Fruit fly (Drosophila melanogaster) whole organism, embryonic: Measurements from ENCODE around the gene Mst36Fb.
A peak's percentile ranks its signal among the peaks of the same experiment; 100 is the strongest.

Source experiments
- Atf6 ChIP-seq: fragments of 200-800 bp; sonication (Bioruptor generic); IDR thresholded peaks from 2 replicates; pipeline ENCODE4 v1.3.6; 2022; ENCODE audit warnings: missing biosample characterization, missing genetic modification characterization
- CG10431 ChIP-seq: fragments of 200-800 bp; sonication (Bioruptor generic); optimal IDR thresholded peaks from 3 replicates; lab custom pipeline; 2018; ENCODE audit warnings: missing biosample characterization, mild to moderate bottlenecking, missing genetic modification characterization
- CG10462 ChIP-seq: fragments of 200-800 bp; sonication (Bioruptor generic); optimal IDR thresholded peaks from 2 replicates; lab custom pipeline; 2016; ENCODE audit warnings: missing biosample characterization, missing genetic modification characterization
- CG11247 ChIP-seq: fragments of 200-800 bp; sonication (Bioruptor generic); IDR thresholded peaks from 2 replicates; pipeline ENCODE4 v1.3.6; 2022; ENCODE audit warnings: missing biosample characterization, missing genetic modification characterization
- CG12769 ChIP-seq: fragments of 200-800 bp; sonication (Bioruptor generic); optimal IDR thresholded peaks from 2 replicates; lab custom pipeline; 2019; ENCODE audit warnings: missing biosample characterization, mild to moderate bottlenecking, missing genetic modification characterization, moderate library complexity
- CG14710 ChIP-seq: fragments of 200-800 bp; sonication (Bioruptor generic); optimal IDR thresholded peaks from 3 replicates; lab custom pipeline; 2019; ENCODE audit warnings: missing biosample characterization, mild to moderate bottlenecking, missing genetic modification characterization, moderate library complexity
- CG15011 ChIP-seq: fragments of 200-800 bp; sonication (Bioruptor generic); optimal IDR thresholded peaks from 3 replicates; lab custom pipeline; 2018; ENCODE audit warnings: missing biosample characterization, mild to moderate bottlenecking, missing genetic modification characterization
- CG15514 ChIP-seq: fragments of 200-800 bp; sonication (Bioruptor generic); optimal IDR thresholded peaks from 3 replicates; lab custom pipeline; 2017; ENCODE audit warnings: missing biosample characterization, missing genetic modification characterization, mild to moderate bottlenecking, moderate library complexity, missing genetic modification reagents
- CG16813 ChIP-seq: fragments of 200-800 bp; sonication (Bioruptor generic); IDR thresholded peaks from 3 replicates; pipeline ENCODE4 v1.3.6; 2022; ENCODE audit warnings: missing biosample characterization, missing genetic modification characterization; ENCODE audit not compliant: partially characterized antibody
- CG17612 ChIP-seq: fragments of 200-800 bp; sonication (Bioruptor generic); IDR thresholded peaks from 2 replicates; pipeline ENCODE4 v1.3.6; 2022; ENCODE audit warnings: missing biosample characterization, missing genetic modification characterization
- CG1792 ChIP-seq: fragments of 200-800 bp; sonication (Bioruptor generic); optimal IDR thresholded peaks from 2 replicates; lab custom pipeline; 2016; ENCODE audit warnings: missing biosample characterization, missing genetic modification characterization
- CG2678 ChIP-seq: fragments of 200-800 bp; sonication (Bioruptor generic); optimal IDR thresholded peaks from 3 replicates; lab custom pipeline; 2019; ENCODE audit warnings: missing biosample characterization, mild to moderate bottlenecking, missing genetic modification characterization, moderate library complexity
- CG2712 ChIP-seq: fragments of 200-800 bp; optimal IDR thresholded peaks from 3 replicates; lab custom pipeline; 2019; ENCODE audit warnings: missing biosample characterization, mild to moderate bottlenecking, missing genetic modification characterization, moderate library complexity
- CG30403 ChIP-seq: fragments of 200-800 bp; sonication (Bioruptor generic); optimal IDR thresholded peaks from 3 replicates; lab custom pipeline; 2016; ENCODE audit warnings: missing biosample characterization, missing genetic modification characterization
- CG31224 ChIP-seq: fragments of 200-800 bp; sonication (Bioruptor generic); IDR thresholded peaks from 2 replicates; pipeline ENCODE4 v1.3.6; 2022; ENCODE audit warnings: missing biosample characterization, missing genetic modification characterization
- CG32767 ChIP-seq: fragments of 200-800 bp; sonication (Bioruptor generic); IDR thresholded peaks from 2 replicates; pipeline ENCODE4 v1.3.6; 2022; ENCODE audit warnings: missing biosample characterization, missing genetic modification characterization
- CG33557 ChIP-seq: fragments of 200-800 bp; sonication (Bioruptor generic); optimal IDR thresholded peaks from 2 replicates; lab custom pipeline; 2019; ENCODE audit warnings: missing biosample characterization, mild to moderate bottlenecking, missing genetic modification characterization, moderate library complexity
- CG4360 ChIP-seq: fragments of 200-800 bp; sonication (Bioruptor generic); IDR thresholded peaks from 2 replicates; pipeline ENCODE4 v1.3.6; 2022; ENCODE audit warnings: missing biosample characterization, missing genetic modification characterization
- CG7271 ChIP-seq: fragments of 200-800 bp; sonication (Bioruptor generic); optimal IDR thresholded peaks from 2 replicates; lab custom pipeline; 2018; ENCODE audit warnings: missing biosample characterization, mild to moderate bottlenecking, missing genetic modification characterization, moderate library complexity
- CG7372 ChIP-seq: fragments of 200-800 bp; sonication (Bioruptor generic); IDR thresholded peaks from 2 replicates; pipeline ENCODE4 v1.3.6; 2022; ENCODE audit warnings: missing biosample characterization, missing genetic modification characterization
- CG9215 ChIP-seq: fragments of 200-800 bp; sonication (Bioruptor generic); IDR thresholded peaks from 2 replicates; pipeline ENCODE4 v1.3.6; 2022; ENCODE audit warnings: missing biosample characterization, missing genetic modification characterization
- CTCF ChIP-seq: fragments of 200-800 bp; sonication (Bioruptor generic); optimal IDR thresholded peaks from 2 replicates; lab custom pipeline; 2017; ENCODE audit warnings: missing biosample characterization, mild to moderate bottlenecking, missing genetic modification characterization, moderate library complexity
- Dfd ChIP-seq, 2 experiments: fragments of >200 bp; optimal IDR thresholded peaks; 2 replicates each; lab custom pipeline; 2017; ENCODE audit warnings: missing biosample characterization in 2 of 2, missing genetic modification characterization in 2 of 2
- Dref ChIP-seq: fragments of 200-800 bp; sonication (Bioruptor generic); IDR thresholded peaks from 2 replicates; pipeline ENCODE4 v1.3.6; 2022; ENCODE audit warnings: missing biosample characterization, missing genetic modification characterization
- Drgx ChIP-seq: fragments of 200-800 bp; sonication (Bioruptor generic); IDR thresholded peaks from 2 replicates; pipeline ENCODE4 v1.3.6; 2022; ENCODE audit warnings: missing biosample characterization, missing genetic modification characterization
- ERR ChIP-seq: fragments of 200-800 bp; sonication (Bioruptor generic); optimal IDR thresholded peaks from 2 replicates; lab custom pipeline; 2016; ENCODE audit warnings: missing biosample characterization, missing genetic modification characterization
- HLH4C ChIP-seq: fragments of 200-800 bp; sonication (Bioruptor generic); IDR thresholded peaks from 3 replicates; pipeline ENCODE4 v1.3.6; 2022; ENCODE audit warnings: missing biosample characterization, missing genetic modification characterization; ENCODE audit not compliant: partially characterized antibody
- Hr78 ChIP-seq, 2 experiments: fragments of 200-800 bp in 1 of 2; fragments of >200 bp in 1 of 2; sonication (Bioruptor generic) in 1 of 2; optimal IDR thresholded peaks; 2 replicates each; lab custom pipeline; 2017 to 2019; ENCODE audit warnings: missing biosample characterization in 2 of 2, missing genetic modification characterization in 2 of 2, mild to moderate bottlenecking in 1 of 2, moderate library complexity in 1 of 2
- Lim3 ChIP-seq: fragments of 200-800 bp; sonication (Bioruptor generic); IDR thresholded peaks from 2 replicates; pipeline ENCODE4 v1.3.6; 2022; ENCODE audit warnings: missing biosample characterization, missing genetic modification characterization
- MTF-1 ChIP-seq: fragments of 200-800 bp; sonication (Bioruptor generic); optimal IDR thresholded peaks from 2 replicates; lab custom pipeline; 2018; ENCODE audit warnings: missing biosample characterization, mild to moderate bottlenecking, missing genetic modification characterization, borderline replicate concordance
- Med ChIP-seq: fragments of 200-800 bp; sonication (Bioruptor generic); peaks from one replicate; lab custom pipeline; 2016; ENCODE audit warnings: missing biosample characterization, missing genetic modification characterization, mild to moderate bottlenecking, inconsistent platforms, moderate library complexity
- Neu2 ChIP-seq: fragments of 200-800 bp; sonication (Bioruptor generic); optimal IDR thresholded peaks from 3 replicates; lab custom pipeline; 2016; ENCODE audit warnings: missing biosample characterization, missing genetic modification characterization, borderline replicate concordance
- Oaz ChIP-seq: fragments of 200-800 bp; sonication (Bioruptor generic); IDR thresholded peaks from 2 replicates; pipeline ENCODE4 v1.3.6; 2022; ENCODE audit warnings: missing biosample characterization, missing genetic modification characterization
- Oli ChIP-seq: fragments of 200-800 bp; sonication (Bioruptor generic); optimal IDR thresholded peaks from 2 replicates; lab custom pipeline; 2018; ENCODE audit warnings: missing biosample characterization, mild to moderate bottlenecking, missing genetic modification characterization, moderate library complexity
- Ravus ChIP-seq: fragments of 200-800 bp; sonication (Bioruptor generic); IDR thresholded peaks from 2 replicates; pipeline ENCODE4 v1.3.6; 2022; ENCODE audit warnings: missing biosample characterization, missing genetic modification characterization
- ase ChIP-seq: fragments of 200-800 bp; sonication (Bioruptor generic); IDR thresholded peaks from 3 replicates; pipeline ENCODE4 v1.3.6; 2022; ENCODE audit warnings: missing biosample characterization, missing genetic modification characterization
- cato ChIP-seq: fragments of 200-800 bp; sonication (Bioruptor generic); optimal IDR thresholded peaks from 2 replicates; lab custom pipeline; 2016; ENCODE audit warnings: missing biosample characterization, missing genetic modification characterization, borderline replicate concordance
- chn ChIP-seq: fragments of 200-800 bp; sonication (Bioruptor generic); optimal IDR thresholded peaks from 2 replicates; lab custom pipeline; 2016; ENCODE audit warnings: missing biosample characterization, missing genetic modification characterization
- crp ChIP-seq, 2 experiments: fragments of 200-800 bp; sonication (Bioruptor generic); optimal IDR thresholded peaks; 2 replicates in 1 of 2; 3 replicates in 1 of 2; lab custom pipeline; 2017; ENCODE audit warnings: missing biosample characterization in 2 of 2, missing genetic modification characterization in 2 of 2, mild to moderate bottlenecking in 1 of 2, moderate library complexity in 1 of 2
- dan ChIP-seq: fragments of 200-800 bp; sonication (Bioruptor generic); IDR thresholded peaks from 2 replicates; pipeline ENCODE4 v1.3.6; 2022; ENCODE audit warnings: missing biosample characterization, missing genetic modification characterization
- eve ChIP-seq, 2 experiments: fragments of >200 bp; optimal IDR thresholded peaks; 2 replicates each; lab custom pipeline; 2017; ENCODE audit warnings: missing biosample characterization in 2 of 2, missing genetic modification characterization in 2 of 2
- ewg ChIP-seq: fragments of 200-800 bp; sonication (Bioruptor generic); optimal IDR thresholded peaks from 3 replicates; lab custom pipeline; 2017; ENCODE audit warnings: mild to moderate bottlenecking, missing biosample characterization, missing genetic modification reagents, missing genetic modification characterization
- gcm ChIP-seq: fragments of 200-800 bp; sonication (Bioruptor generic); optimal IDR thresholded peaks from 2 replicates; lab custom pipeline; 2019; ENCODE audit warnings: missing biosample characterization, mild to moderate bottlenecking, missing genetic modification characterization, moderate library complexity
- jigr1 ChIP-seq: fragments of 200-800 bp; sonication (Bioruptor generic); IDR thresholded peaks from 3 replicates; pipeline ENCODE4 v1.3.6; 2022; ENCODE audit warnings: missing biosample characterization, missing genetic modification characterization
- lbe ChIP-seq: fragments of 200-800 bp; sonication (Bioruptor generic); optimal IDR thresholded peaks from 2 replicates; lab custom pipeline; 2016; ENCODE audit warnings: missing biosample characterization, mild to moderate bottlenecking, missing genetic modification characterization
- lilli ChIP-seq: fragments of 200-800 bp; sonication (Bioruptor generic); optimal IDR thresholded peaks from 3 replicates; lab custom pipeline; 2016; ENCODE audit warnings: missing biosample characterization, missing genetic modification characterization
- luna ChIP-seq: fragments of 200-800 bp; sonication (Bioruptor generic); optimal IDR thresholded peaks from 2 replicates; lab custom pipeline; 2016; ENCODE audit warnings: missing biosample characterization, missing genetic modification characterization
- nerfin-1 ChIP-seq: fragments of 200-800 bp; sonication (Bioruptor generic); optimal IDR thresholded peaks from 3 replicates; lab custom pipeline; 2019; ENCODE audit warnings: missing biosample characterization, mild to moderate bottlenecking, missing genetic modification characterization, moderate library complexity
- pho ChIP-seq: fragments of 200-800 bp; sonication (Bioruptor generic); optimal IDR thresholded peaks from 2 replicates; lab custom pipeline; 2016; ENCODE audit warnings: missing biosample characterization, missing genetic modification characterization
- slp2 ChIP-seq: fragments of 200-800 bp; sonication (Bioruptor generic); optimal IDR thresholded peaks from 2 replicates; lab custom pipeline; 2016; ENCODE audit warnings: missing biosample characterization, missing genetic modification characterization
- yki ChIP-seq: fragments of >200 bp; optimal IDR thresholded peaks from 3 replicates; lab custom pipeline; 2018

Mst36Fb gene

DNA sequence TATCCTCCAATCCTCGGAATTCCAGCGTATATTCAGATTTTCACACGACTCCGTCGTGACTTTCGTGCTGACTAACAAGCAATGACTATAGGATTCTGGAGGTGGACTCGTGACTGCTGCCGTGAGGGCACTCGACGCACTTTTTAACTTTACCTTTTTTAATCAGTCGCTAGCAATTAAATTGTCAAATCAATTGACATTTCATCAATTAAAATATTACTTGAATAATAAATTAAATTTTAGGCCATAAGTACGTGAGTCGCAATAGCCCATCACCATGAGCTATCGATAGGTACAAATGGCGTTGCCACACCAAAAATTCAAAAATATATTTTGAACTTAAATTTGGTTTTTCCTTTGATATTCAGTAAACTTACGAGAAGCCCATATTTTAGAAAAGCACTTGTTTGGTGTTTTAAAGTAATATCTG lies 30.7 kb upstream of the Mst36Fb start, which contains the start of gene Jwa (continued):
- TF ChIP-seq CG15011 (GFP tag; lab: Kevin White, UChicago) (no peak), chn (GFP tag; lab: Kevin White, UChicago) (peak; percentile 95), crp (GFP tag; optimal IDR thresholded peaks at IDR 0.05; lab: Kevin White, UChicago) (peak in 1 of 2 experiments; percentile 52), Neu2 (peak; percentile 61), MTF-1 (no peak), CG15514 (peak; percentile 78), Drgx (GFP tag; lab: Robert Waterston, UW) (peak; percentile 74), Ravus (GFP tag; lab: Robert Waterston, UW) (peak; percentile 53), ewg (GFP tag; lab: Kevin White, UChicago) (peak; percentile 84), CG30403 (GFP tag; lab: Kevin White, UChicago) (peak; percentile 97), CG7271 (peak; percentile 63), CG17612 (GFP tag; lab: Robert Waterston, UW) (peak; percentile 83), yki (lab: Kevin White, UChicago) (no peak), CG11247 (GFP tag; lab: Robert Waterston, UW) (peak; percentile 87), pho (peak; percentile 93), CG2712 (tag; lab: Kevin White, UChicago) (peak; percentile 88), slp2 (GFP tag; lab: Kevin White, UChicago) (peak; percentile 92), Med (GFP tag; lab: Kevin White, UChicago) (peak; percentile 98), Hr78 (GFP tag; optimal IDR thresholded peaks at IDR 0.05; lab: Kevin White, UChicago) (no peak), dan (GFP tag; lab: Robert Waterston, UW) (peak; percentile 74), jigr1 (GFP tag; lab: Robert Waterston, UW) (peak; percentile 88), luna (GFP tag; lab: Kevin White, UChicago) (no peak), Dfd (GFP tag; optimal IDR thresholded peaks at IDR 0.05; lab: Kevin White, UChicago) (no peak), Oaz (GFP tag; lab: Robert Waterston, UW) (peak; percentile 81), CG10462 (GFP tag; lab: Kevin White, UChicago) (peak; percentile 77), CG32767 (GFP tag; lab: Robert Waterston, UW) (peak; percentile 85), CTCF (GFP tag; lab: Kevin White, UChicago) (no peak), HLH4C (GFP tag; lab: Robert Waterston, UW) (peak; percentile 98), CG2678 (tag; lab: Kevin White, UChicago) (peak; percentile 85), cato (GFP tag; lab: Kevin White, UChicago) (peak; percentile 93), Lim3 (GFP tag; lab: Robert Waterston, UW) (peak; percentile 65), CG10431 (GFP tag; lab: Kevin White, UChicago) (peak; percentile 52), CG1792 (GFP tag; lab: Kevin White, UChicago) (peak; percentile 57), Dref (GFP tag; lab: Robert Waterston, UW) (peak; percentile 68), nerfin-1 (peak; percentile 89), CG4360 (GFP tag; lab: Robert Waterston, UW) (no peak; the same call in 1 of the 2 replicates), eve (GFP tag; optimal IDR thresholded peaks at IDR 0.05; lab: Kevin White, UChicago) (no peak), lilli (GFP tag; lab: Kevin White, UChicago) (peak; percentile 97), CG31224 (GFP tag; lab: Robert Waterston, UW) (peak; percentile 86), lbe (GFP tag; lab: Kevin White, UChicago) (peak; percentile 97), Atf6 (GFP tag; lab: Robert Waterston, UW) (peak; percentile 82), ase (GFP tag; lab: Robert Waterston, UW) (peak; percentile 66; the same call in 2 of the 3 replicates), gcm (GFP tag; lab: Kevin White, UChicago) (peak; percentile 91), CG33557 (GFP tag; lab: Kevin White, UChicago) (peak; percentile 91), CG14710 (tag; lab: Kevin White, UChicago) (peak; percentile 88), ERR (GFP tag; lab: Kevin White, UChicago) (peak; percentile 76), CG7372 (GFP tag; lab: Robert Waterston, UW) (peak; percentile 92), CG12769 (peak; percentile 84), CG16813 (GFP tag; lab: Robert Waterston, UW) (peak; percentile 99), CG9215 (GFP tag; lab: Robert Waterston, UW) (peak; percentile 92), Oli (tag; lab: Kevin White, UChicago) (peak; percentile 91)
